Worm (Caenorhabditis elegans) whole organism, young adult: ENCODE data around the gene sru-26.

Experiments used
- B0019.2 ChIP-seq: fragments of 200-800 bp; sonication (Bioruptor generic); conservative IDR thresholded peaks from 2 replicates; pipeline ENCODE4 v1.3.6; 2022; ENCODE audit warnings: missing genetic modification reagents, missing genetic modification characterization, missing compliant biosample characterization
- ama-1 ChIP-seq, 3 experiments: fragments of 150-350 bp in 1 of 3; sonication (generic microtip) in 2 of 3; optimal IDR thresholded peaks; 2 replicates each; lab custom pipeline; 2014 to 2018; ENCODE audit warnings: missing biosample characterization in 2 of 3, missing genetic modification characterization in 2 of 3, missing genetic modification reagents in 2 of 3
- attf-5 ChIP-seq: fragments of 200-800 bp; sonication (Bioruptor generic); optimal IDR thresholded peaks from 2 replicates; lab custom pipeline; 2018; ENCODE audit warnings: mild to moderate bottlenecking, missing genetic modification characterization, missing compliant biosample characterization
- egl-18 ChIP-seq: fragments of 200-800 bp; sonication (Bioruptor generic); IDR thresholded peaks from 2 replicates; pipeline ENCODE4 v1.3.6; 2022; ENCODE audit warnings: missing genetic modification reagents, missing genetic modification characterization, missing compliant biosample characterization
- nfya-1 ChIP-seq: sonication (generic microtip); optimal IDR thresholded peaks from 2 replicates; lab custom pipeline; 2017; ENCODE audit warnings: antibody characterized with exemption, missing compliant biosample characterization, missing genetic modification characterization, borderline replicate concordance; ENCODE audit not compliant: insufficient read depth
- pbrm-1 ChIP-seq: fragments of 200-800 bp; sonication (Bioruptor generic); IDR thresholded peaks from 2 replicates; pipeline ENCODE4 v1.3.6; 2022; ENCODE audit warnings: missing genetic modification reagents, missing genetic modification characterization, missing compliant biosample characterization
- ztf-28 ChIP-seq: fragments of 200-800 bp; sonication (Bioruptor generic); IDR thresholded peaks from 2 replicates; pipeline ENCODE4 v1.3.6; 2022; ENCODE audit warnings: missing genetic modification reagents, missing genetic modification characterization, missing compliant biosample characterization

DNA sequence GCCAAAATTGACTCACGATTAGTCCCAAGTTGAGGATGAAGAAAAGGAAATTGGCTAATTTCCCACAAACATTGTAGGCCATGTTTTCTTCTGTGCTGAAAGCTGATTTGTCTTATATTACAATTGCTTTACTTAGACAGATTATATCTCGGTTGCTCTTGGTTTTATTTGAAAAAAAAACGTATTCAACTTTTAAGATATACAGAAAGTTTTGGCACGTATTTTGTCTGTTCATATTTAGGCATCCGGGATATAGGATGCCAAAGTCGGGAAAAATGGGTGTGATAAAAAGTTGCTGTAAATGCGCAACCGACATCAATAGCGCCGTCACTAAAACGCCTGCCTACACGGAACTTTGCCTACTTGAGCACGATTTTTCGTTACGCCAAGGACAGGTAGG is 32.9 kb downstream of the sru-26 start, which contains the start of gene tsp-4:
- no peak for TF ChIP-seq nfya-1
- no peak for TF ChIP-seq ama-1 (optimal IDR thresholded peaks at IDR 0.05; lab: Kevin White, UChicago)
- no peak for TF ChIP-seq ama-1 (GFP tag; optimal IDR thresholded peaks at IDR 0.05; lab: Kevin White, UChicago)
- TF ChIP-seq attf-5 (GFP tag; lab: Kevin White, UChicago): no peak
- no peak for TF ChIP-seq B0019.2 (GFP tag; lab: Robert Waterston, UW)
- TF ChIP-seq pbrm-1 (GFP tag; lab: Robert Waterston, UW): no peak
- TF ChIP-seq ztf-28 (GFP tag; lab: Robert Waterston, UW): no peak
- TF ChIP-seq egl-18 (GFP tag; lab: Robert Waterston, UW): no peak
